Worm (Caenorhabditis elegans): ENCODE results near the gene cdh-10.

cdh-10 gene

DNA sequence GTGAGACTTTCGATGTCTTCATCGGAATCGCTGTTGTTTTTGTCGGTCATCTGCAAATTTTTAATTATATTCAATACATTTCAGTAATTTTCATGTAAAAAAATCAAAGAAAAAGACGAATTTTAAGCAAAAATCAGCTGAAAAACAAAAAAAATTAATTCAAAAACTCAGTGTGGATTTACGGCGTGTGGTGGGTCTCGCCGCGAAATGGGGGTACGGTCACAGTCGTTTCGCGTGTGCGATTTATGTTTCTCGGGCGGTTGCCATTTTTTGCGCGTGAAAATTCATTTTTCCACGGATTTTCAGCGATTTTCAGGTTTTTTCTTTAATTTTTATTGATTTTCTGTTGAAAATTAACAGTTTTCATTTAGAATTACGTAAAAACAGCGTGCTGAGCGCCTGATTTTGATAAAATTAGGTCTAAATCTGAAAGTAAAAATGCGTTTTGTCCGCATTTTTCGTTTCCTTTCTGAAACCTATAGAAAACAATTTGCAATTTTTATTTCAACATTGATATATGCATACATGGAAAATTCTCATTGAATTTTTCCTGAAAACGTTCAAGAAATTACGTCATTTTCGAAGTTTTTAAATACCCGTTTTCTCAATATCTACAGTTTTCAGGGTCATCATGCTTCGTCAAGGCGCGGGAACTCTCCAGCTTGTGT lies 32.1 kb upstream of the cdh-10 start, which contains the start of the genes ccdc-12 and Y69A2AR.18 (continued):
- no peak for TF ChIP-seq F37D6.2 (tag; optimal IDR thresholded peaks at IDR 0.05)
- no peak for TF ChIP-seq lin-1 (GFP tag; IDR thresholded peaks at IDR 0.05)
- no peak for TF ChIP-seq zip-11 (GFP tag; IDR thresholded peaks at IDR 0.05)
- TF ChIP-seq hif-1 (tag; optimal IDR thresholded peaks at IDR 0.05), result peak in 1 of 2 experiments; percentile 6
- 0 out of 2 replicates have a peak, but pooled peaks have one; percentile 20 for TF ChIP-seq arid-1 (GFP tag; conservative IDR thresholded peaks at IDR 0.05)
- peak; percentile 8 for TF ChIP-seq spr-1 (tag; optimal IDR thresholded peaks at IDR 0.05)
- no peak for TF ChIP-seq skn-1 (tag; optimal IDR thresholded peaks at IDR 0.05)
- no peak for TF ChIP-seq mdl-1 (tag; optimal IDR thresholded peaks at IDR 0.05)
- TF ChIP-seq pha-4 (GFP tag; IDR thresholded peaks at IDR 0.05), result no peak
- no peak for TF ChIP-seq pha-4 (tag; optimal IDR thresholded peaks at IDR 0.05)
- no peak for TF ChIP-seq gei-8 (GFP tag; optimal IDR thresholded peaks at IDR 0.05)
- no peak for TF ChIP-seq saeg-2 (GFP tag; IDR thresholded peaks at IDR 0.05)
- no peak for TF ChIP-seq nhr-42 (GFP tag; IDR thresholded peaks at IDR 0.05)
- TF ChIP-seq lin-13 (GFP tag; optimal IDR thresholded peaks at IDR 0.05), result no peak
- TF ChIP-seq set-16 (GFP tag; IDR thresholded peaks at IDR 0.05), result no peak
- no peak for TF ChIP-seq egl-43 (GFP tag; IDR thresholded peaks at IDR 0.05)
- no peak for TF ChIP-seq F49E8.2 (tag; optimal IDR thresholded peaks at IDR 0.05; ENCODE audit: borderline replicate concordance)
- no peak for TF ChIP-seq nhr-111 (GFP tag; optimal IDR thresholded peaks at IDR 0.05)
- TF ChIP-seq unc-62 (GFP tag; optimal IDR thresholded peaks at IDR 0.05 in 1 of 2), result no peak
- no peak for TF ChIP-seq unc-62 (tag; optimal IDR thresholded peaks at IDR 0.05)
- TF ChIP-seq ZK546.5 (tag; optimal IDR thresholded peaks at IDR 0.05), result no peak
- TF ChIP-seq Y48G9A.11 (GFP tag; IDR thresholded peaks at IDR 0.05), result no peak
- TF ChIP-seq egl-27 (tag; optimal IDR thresholded peaks at IDR 0.05), result no peak
- peak; percentile 92 for TF ChIP-seq aha-1 (tag)
- no peak for TF ChIP-seq mep-1 (tag; optimal IDR thresholded peaks at IDR 0.05)
- TF ChIP-seq dmd-8 (GFP tag; IDR thresholded peaks at IDR 0.05), result no peak
- no peak for TF ChIP-seq mxl-2 (GFP tag; conservative IDR thresholded peaks at IDR 0.05)
- peak; percentile 42 for TF ChIP-seq hlh-11 (tag; optimal IDR thresholded peaks at IDR 0.05)
- no peak for TF ChIP-seq aly-2 (tag; optimal IDR thresholded peaks at IDR 0.05)
- 0 out of 2 replicates have a peak, but pooled peaks have one; percentile 16 for TF ChIP-seq dmd-6 (GFP tag; IDR thresholded peaks at IDR 0.05)
- no peak for TF ChIP-seq ZK337.2 (GFP tag; IDR thresholded peaks at IDR 0.05)
- TF ChIP-seq unc-130 (GFP tag; optimal IDR thresholded peaks at IDR 0.05), result peak; percentile 49
- TF ChIP-seq F26F4.8 (GFP tag; conservative IDR thresholded peaks at IDR 0.05), result no peak
- no peak for TF ChIP-seq ctbp-1 (GFP tag; IDR thresholded peaks at IDR 0.05)
- TF ChIP-seq hmg-1.1 (GFP tag; IDR thresholded peaks at IDR 0.05), result peak; percentile 61
- no peak for TF ChIP-seq unc-39 (tag; optimal IDR thresholded peaks at IDR 0.05)
- TF ChIP-seq nhr-10 (tag; optimal IDR thresholded peaks at IDR 0.05), result no peak
- TF ChIP-seq ceh-28 (tag; optimal IDR thresholded peaks at IDR 0.05), result no peak
- no peak for TF ChIP-seq nhr-41 (GFP tag; IDR thresholded peaks at IDR 0.05)
- TF ChIP-seq snpc-1.2 (GFP tag; IDR thresholded peaks at IDR 0.05), result no peak
- TF ChIP-seq zag-1 (tag; optimal IDR thresholded peaks at IDR 0.05), result no peak
- peak; percentile 90 to 99 for TF ChIP-seq lsy-2 (tag; optimal IDR thresholded peaks at IDR 0.05)
- TF ChIP-seq ama-1 (optimal IDR thresholded peaks at IDR 0.05), result peak; percentile 5
- TF ChIP-seq dmd-9 (GFP tag; IDR thresholded peaks at IDR 0.05), result no peak
- no peak for TF ChIP-seq nhr-25 (tag; optimal IDR thresholded peaks at IDR 0.05; ENCODE audit: borderline replicate concordance, insufficient read depth)
- peak; percentile 31 for TF ChIP-seq nhr-77 (tag; optimal IDR thresholded peaks at IDR 0.05)
- TF ChIP-seq php-3 (GFP tag; IDR thresholded peaks at IDR 0.05), result no peak
- no peak for TF ChIP-seq vab-7 (GFP tag; IDR thresholded peaks at IDR 0.05)
- TF ChIP-seq F44E2.7 (GFP tag; IDR thresholded peaks at IDR 0.05), result no peak
- no peak for TF ChIP-seq lin-39 (tag; optimal IDR thresholded peaks at IDR 0.05)
- TF ChIP-seq T26A8.4 (GFP tag; IDR thresholded peaks at IDR 0.05), result no peak
- TF ChIP-seq ztf-11 (tag; optimal IDR thresholded peaks at IDR 0.05), result no peak

Measured in whole organism, L4 larva.